Fruit fly (Drosophila melanogaster): ENCODE data around the gene CG9459.
A peak's percentile ranks its signal among the peaks of the same experiment; 100 is the strongest.

DNA sequence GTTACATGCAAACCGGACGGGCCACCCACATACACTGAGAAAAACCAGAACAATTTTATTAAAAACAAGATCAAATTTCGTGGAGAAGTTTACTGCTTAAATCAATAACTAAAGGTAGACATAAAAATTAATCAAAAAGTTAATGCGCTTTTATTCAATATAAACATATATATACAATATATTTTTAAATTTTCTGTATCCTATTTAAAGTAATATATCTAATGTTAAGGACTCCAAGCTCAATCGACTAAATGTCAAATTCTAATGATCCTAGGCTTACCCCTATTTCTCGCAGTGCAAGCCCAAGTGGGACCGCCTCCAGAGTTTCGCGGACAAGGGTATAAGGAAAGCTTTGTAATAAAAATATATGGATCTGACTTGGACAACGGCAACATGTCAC, 39.6 kb upstream of the CG9459 start:
- TF ChIP-seq Hr96 (GFP tag; optimal IDR thresholded peaks at IDR 0.05), result no peak
- TF ChIP-seq toe (GFP tag; optimal IDR thresholded peaks at IDR 0.05), result no peak
- TF ChIP-seq cnc (optimal IDR thresholded peaks at IDR 0.05), result no peak
- no peak for TF ChIP-seq cic (GFP tag; optimal IDR thresholded peaks at IDR 0.05)
- no peak for TF ChIP-seq tj (GFP tag; optimal IDR thresholded peaks at IDR 0.05)
- no peak for TF ChIP-seq kay (GFP tag; ENCODE audit: borderline replicate concordance)
- peak; percentile 16 for TF ChIP-seq CG7045 (GFP tag; optimal IDR thresholded peaks at IDR 0.05)
- TF ChIP-seq CG11617 (GFP tag; optimal IDR thresholded peaks at IDR 0.05), result no peak
- TF ChIP-seq CG12768 (GFP tag; optimal IDR thresholded peaks at IDR 0.05), result no peak
- no peak for TF ChIP-seq bab1 (GFP tag; optimal IDR thresholded peaks at IDR 0.05)
- TF ChIP-seq Mnt (GFP tag; optimal IDR thresholded peaks at IDR 0.05), result no peak
